Worm (Caenorhabditis elegans) whole organism, late embryonic: Measurements from ENCODE around the gene Y39B6A.30.
"Not testable (repeated sequence)": the region's sequence is repeated elsewhere in the genome, so short reads cannot be mapped to it uniquely, and the experiment has no call there.

Source experiments
- ceh-18 ChIP-seq: sonication (generic microtip); optimal IDR thresholded peaks from 2 replicates; lab custom pipeline; 2016; ENCODE audit warnings: missing genetic modification characterization, missing compliant biosample characterization
- pros-1 ChIP-seq: fragments of 150-350 bp; optimal IDR thresholded peaks from 2 replicates; lab custom pipeline; 2014; ENCODE audit warnings: missing biosample characterization, missing genetic modification reagents, missing genetic modification characterization

DNA sequence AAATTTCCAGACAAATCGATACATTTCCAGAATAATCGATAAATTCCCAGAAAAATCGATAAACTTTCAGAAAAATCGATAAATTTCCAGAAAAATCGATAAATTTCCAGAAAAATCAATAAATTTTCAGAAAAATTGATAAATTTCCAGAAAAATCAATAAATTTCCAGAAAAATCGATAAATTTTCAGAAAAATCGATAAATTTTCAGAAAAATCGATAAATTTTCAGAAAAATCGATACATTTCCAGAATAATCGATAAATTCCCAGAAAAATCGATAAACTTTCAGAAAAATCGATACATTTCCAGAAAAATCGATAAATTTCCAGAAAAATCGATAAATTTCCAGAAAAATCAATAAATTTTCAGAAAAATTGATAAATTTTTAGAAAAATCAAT lies 12.4 kb downstream of the Y39B6A.30 start:
- not testable (repeated sequence) for TF ChIP-seq ceh-18; pros-1 (tag; lab: Kevin White, UChicago)
